Worm (Caenorhabditis elegans) whole organism, L2 larva: ENCODE results near the gene vit-4.
A peak's percentile ranks its signal among the peaks of the same experiment; 100 is the strongest.

Source experiments
- C34F6.9 ChIP-seq: fragments of 150-350 bp; optimal IDR thresholded peaks from 2 replicates; lab custom pipeline; 2014; ENCODE audit warnings: missing biosample characterization, missing genetic modification characterization
- F13H6.1 ChIP-seq: sonication (generic microtip); optimal IDR thresholded peaks from 2 replicates; lab custom pipeline; 2016; ENCODE audit warnings: missing genetic modification characterization, missing compliant biosample characterization
- R02D3.7 ChIP-seq: fragments of 150-350 bp; optimal IDR thresholded peaks from 2 replicates; lab custom pipeline; 2014; ENCODE audit warnings: missing biosample characterization, missing genetic modification characterization
- Y55F3AM.14 ChIP-seq: fragments of 200-800 bp; sonication (Bioruptor generic); optimal IDR thresholded peaks from 2 replicates; lab custom pipeline; 2018; ENCODE audit warnings: mild to moderate bottlenecking, missing genetic modification characterization, missing compliant biosample characterization
- ZK546.5 ChIP-seq: sonication (generic microtip); optimal IDR thresholded peaks from 2 replicates; lab custom pipeline; 2017; ENCODE audit warnings: missing biosample characterization, missing genetic modification characterization
- alr-1 ChIP-seq: fragments of 150-350 bp; optimal IDR thresholded peaks from 2 replicates; lab custom pipeline; 2014; ENCODE audit warnings: missing biosample characterization, missing genetic modification characterization
- aly-2 ChIP-seq: fragments of 150-350 bp; optimal IDR thresholded peaks from 2 replicates; lab custom pipeline; 2014; ENCODE audit warnings: missing biosample characterization, missing genetic modification characterization
- ama-1 ChIP-seq: fragments of 150-350 bp; optimal IDR thresholded peaks from 2 replicates; lab custom pipeline; 2018; ENCODE audit warnings: inconsistent platforms
- blmp-1 ChIP-seq: sonication (generic microtip); optimal IDR thresholded peaks from 2 replicates; lab custom pipeline; 2017; ENCODE audit warnings: missing genetic modification characterization, mild to moderate bottlenecking, missing compliant biosample characterization, antibody characterized with exemption, moderate library complexity; ENCODE audit not compliant: insufficient read depth
- ceh-16 ChIP-seq: fragments of 150-350 bp; optimal IDR thresholded peaks from 2 replicates; lab custom pipeline; 2014; ENCODE audit warnings: missing biosample characterization, missing genetic modification characterization
- ceh-82 ChIP-seq: fragments of 150-350 bp; optimal IDR thresholded peaks from 2 replicates; lab custom pipeline; 2014; ENCODE audit warnings: missing biosample characterization, missing genetic modification characterization
- crh-2 ChIP-seq: sonication (generic microtip); optimal IDR thresholded peaks from 2 replicates; lab custom pipeline; 2017; ENCODE audit warnings: missing biosample characterization, missing genetic modification characterization
- dmd-4 ChIP-seq: sonication (generic microtip); optimal IDR thresholded peaks from 2 replicates; lab custom pipeline; 2017; ENCODE audit warnings: missing biosample characterization, missing genetic modification characterization
- elt-1 ChIP-seq: fragments of 150-350 bp; optimal IDR thresholded peaks from 2 replicates; lab custom pipeline; 2014; ENCODE audit warnings: missing biosample characterization, missing genetic modification characterization
- elt-3 ChIP-seq: sonication (generic microtip); optimal IDR thresholded peaks from 2 replicates; lab custom pipeline; 2017; ENCODE audit warnings: missing biosample characterization, missing genetic modification characterization
- fos-1 ChIP-seq: fragments of 150-350 bp; optimal IDR thresholded peaks from 2 replicates; lab custom pipeline; 2014; ENCODE audit warnings: missing biosample characterization, missing genetic modification characterization
- gmeb-1 ChIP-seq: fragments of 150-350 bp; optimal IDR thresholded peaks from 2 replicates; lab custom pipeline; 2014; ENCODE audit warnings: missing biosample characterization, missing genetic modification characterization
- lin-11 ChIP-seq: fragments of 150-350 bp; sonication (generic microtip); optimal IDR thresholded peaks from 2 replicates; lab custom pipeline; 2014; ENCODE audit warnings: missing biosample characterization, missing genetic modification characterization, inconsistent platforms, mixed read lengths
- lin-13 ChIP-seq: fragments of 150-350 bp; optimal IDR thresholded peaks from 2 replicates; lab custom pipeline; 2014; ENCODE audit warnings: missing biosample characterization, missing genetic modification reagents, missing genetic modification characterization
- lin-39 ChIP-seq: fragments of 150-350 bp; optimal IDR thresholded peaks from 2 replicates; lab custom pipeline; 2014; ENCODE audit warnings: missing biosample characterization, missing genetic modification reagents, missing genetic modification characterization
- lsy-2 ChIP-seq, 2 experiments: fragments of 150-350 bp in 1 of 2; sonication (generic microtip) in 1 of 2; optimal IDR thresholded peaks; 2 replicates each; lab custom pipeline; 2014 to 2017; ENCODE audit warnings: missing biosample characterization in 2 of 2, missing genetic modification characterization in 2 of 2
- mab-5 ChIP-seq: fragments of 150-350 bp; optimal IDR thresholded peaks from 2 replicates; lab custom pipeline; 2014; ENCODE audit warnings: missing biosample characterization, missing genetic modification characterization
- mbf-1 ChIP-seq: sonication (generic microtip); optimal IDR thresholded peaks from 2 replicates; lab custom pipeline; 2017; ENCODE audit warnings: missing biosample characterization, missing genetic modification characterization
- mdl-1 ChIP-seq, 2 experiments: fragments of 150-350 bp in 1 of 2; sonication (generic microtip) in 1 of 2; optimal IDR thresholded peaks; 2 replicates each; lab custom pipeline; 2017; ENCODE audit warnings: missing biosample characterization in 2 of 2, missing genetic modification characterization in 2 of 2
- nhr-10 ChIP-seq: sonication (generic microtip); optimal IDR thresholded peaks from 2 replicates; lab custom pipeline; 2017; ENCODE audit warnings: missing biosample characterization, missing genetic modification characterization
- nhr-11 ChIP-seq: fragments of 150-350 bp; optimal IDR thresholded peaks from 2 replicates; lab custom pipeline; 2014; ENCODE audit warnings: missing biosample characterization, missing genetic modification characterization
- nhr-12 ChIP-seq: fragments of 150-350 bp; optimal IDR thresholded peaks from 2 replicates; lab custom pipeline; 2014; ENCODE audit warnings: missing biosample characterization, missing genetic modification characterization
- nhr-129 ChIP-seq: fragments of 150-350 bp; optimal IDR thresholded peaks from 2 replicates; lab custom pipeline; 2014; ENCODE audit warnings: missing biosample characterization, missing genetic modification characterization
- nhr-21 ChIP-seq: fragments of 150-350 bp; optimal IDR thresholded peaks from 2 replicates; lab custom pipeline; 2014; ENCODE audit warnings: missing biosample characterization, missing genetic modification characterization
- nhr-23 ChIP-seq: fragments of 150-350 bp; optimal IDR thresholded peaks from 2 replicates; lab custom pipeline; 2014; ENCODE audit warnings: missing biosample characterization, missing genetic modification reagents, missing genetic modification characterization
- nhr-237 ChIP-seq: fragments of 150-350 bp; optimal IDR thresholded peaks from 2 replicates; lab custom pipeline; 2014; ENCODE audit warnings: missing biosample characterization, missing genetic modification characterization
- nhr-25 ChIP-seq: fragments of 150-350 bp; sonication (generic microtip); optimal IDR thresholded peaks from 3 replicates; lab custom pipeline; 2014; ENCODE audit warnings: missing biosample characterization, missing genetic modification characterization
- nhr-6 ChIP-seq: fragments of 150-350 bp; optimal IDR thresholded peaks from 2 replicates; lab custom pipeline; 2014; ENCODE audit warnings: missing biosample characterization, missing genetic modification characterization
- nhr-77 ChIP-seq: fragments of 150-350 bp; optimal IDR thresholded peaks from 2 replicates; lab custom pipeline; 2014; ENCODE audit warnings: missing biosample characterization, missing genetic modification characterization
- peb-1 ChIP-seq: fragments of 150-350 bp; optimal IDR thresholded peaks from 2 replicates; lab custom pipeline; 2014; ENCODE audit warnings: missing biosample characterization, missing genetic modification characterization
- skn-1 ChIP-seq: sonication (generic microtip); optimal IDR thresholded peaks from 2 replicates; lab custom pipeline; 2017; ENCODE audit warnings: missing biosample characterization, missing genetic modification characterization
- sma-3 ChIP-seq: sonication (generic microtip); optimal IDR thresholded peaks from 2 replicates; lab custom pipeline; 2016; ENCODE audit warnings: missing genetic modification reagents, missing genetic modification characterization, missing compliant biosample characterization
- sma-9 ChIP-seq, 2 experiments: fragments of 150-350 bp in 1 of 2; sonication (generic microtip) in 1 of 2; optimal IDR thresholded peaks; 2 replicates each; lab custom pipeline; 2014 to 2016; ENCODE audit warnings: missing genetic modification characterization in 2 of 2, mild to moderate bottlenecking in 1 of 2, missing biosample characterization in 1 of 2, missing compliant biosample characterization in 1 of 2, missing genetic modification reagents in 1 of 2, moderate library complexity in 1 of 2
- snpc-4 ChIP-seq: fragments of 150-350 bp; optimal IDR thresholded peaks from 2 replicates; lab custom pipeline; 2014; ENCODE audit warnings: missing biosample characterization, missing genetic modification characterization
- unc-39 ChIP-seq: fragments of 150-350 bp; optimal IDR thresholded peaks from 2 replicates; lab custom pipeline; 2014; ENCODE audit warnings: missing biosample characterization, missing genetic modification characterization
- unc-62 ChIP-seq: fragments of 150-350 bp; optimal IDR thresholded peaks from 2 replicates; lab custom pipeline; 2014; ENCODE audit warnings: missing biosample characterization, missing genetic modification reagents, missing genetic modification characterization
- zag-1 ChIP-seq: fragments of 150-350 bp; optimal IDR thresholded peaks from 2 replicates; lab custom pipeline; 2014; ENCODE audit warnings: missing biosample characterization, missing genetic modification characterization
- ztf-1 ChIP-seq: fragments of 200-800 bp; sonication (Bioruptor generic); conservative IDR thresholded peaks from 2 replicates; pipeline ENCODE4 v1.3.6; 2022; ENCODE audit warnings: missing genetic modification characterization, missing compliant biosample characterization
- ztf-4 ChIP-seq: fragments of 150-350 bp; optimal IDR thresholded peaks from 2 replicates; lab custom pipeline; 2014; ENCODE audit warnings: missing biosample characterization, missing genetic modification characterization

vit-4 gene

DNA sequence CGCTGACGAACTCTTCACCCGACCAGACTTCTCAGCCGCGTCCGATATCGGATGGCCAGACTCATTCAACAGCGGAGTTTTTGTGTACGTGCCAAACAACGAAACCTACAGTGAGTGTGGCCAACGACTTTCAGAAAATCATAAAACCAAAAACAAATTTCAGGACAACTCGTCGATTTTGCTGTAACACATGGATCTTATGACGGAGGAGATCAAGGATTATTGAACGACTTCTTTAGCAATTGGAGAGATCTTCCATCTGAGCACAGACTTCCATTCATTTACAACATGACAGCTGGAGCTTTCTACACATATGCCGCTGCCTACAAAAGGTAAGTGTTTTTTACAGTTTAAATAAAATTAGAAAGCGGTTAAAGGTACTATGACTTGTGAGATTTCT is 25.7 kb downstream of the vit-4 start:
- TF ChIP-seq crh-2: no peak
- TF ChIP-seq nhr-12: no peak
- no peak for TF ChIP-seq Y55F3AM.14 (GFP tag; lab: Kevin White, UChicago)
- TF ChIP-seq nhr-6 (tag; lab: Kevin White, UChicago): no peak
- no peak for TF ChIP-seq lin-11 (tag; lab: Kevin White, UChicago)
- no peak for TF ChIP-seq elt-1 (tag; lab: Kevin White, UChicago)
- no peak for TF ChIP-seq lsy-2 (tag; optimal IDR thresholded peaks at IDR 0.05; lab: Kevin White, UChicago)
- TF ChIP-seq elt-3 (tag; lab: Kevin White, UChicago): no peak

DNA sequence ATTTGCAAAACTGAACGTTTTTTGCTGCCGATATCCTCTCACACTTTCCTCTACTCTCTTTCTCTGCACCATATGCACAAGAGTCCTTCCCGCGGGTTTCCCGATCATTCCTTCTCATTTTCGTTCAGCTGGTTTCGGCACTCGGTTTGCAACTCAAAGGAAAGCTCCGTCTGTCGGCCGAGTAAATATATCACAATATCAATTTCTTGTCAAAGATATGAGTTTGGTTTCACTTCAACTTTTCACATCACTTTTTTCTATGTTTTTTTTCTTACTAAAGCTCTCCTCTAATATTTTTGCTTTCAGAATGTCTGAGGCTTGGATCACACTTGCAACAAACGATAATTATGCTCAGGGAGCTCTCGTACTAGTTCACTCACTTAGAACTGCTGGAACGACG is 26.4 kb downstream of the vit-4 start, which contains the start of gene gyg-1:
Gene gyg-1 (plus strand): TSS at position 301 of the 400 bp plus-strand sequence.
- TF ChIP-seq nhr-23 (no peak), nhr-129 (tag; lab: Kevin White, UChicago) (peak; percentile 11)

ce11 chrX:3536302-3537251 is 27.2 kb downstream of the vit-4 start:
- TF ChIP-seq mab-5 (no peak), lin-39 (no peak), lsy-2 (tag; optimal IDR thresholded peaks at IDR 0.05; lab: Kevin White, UChicago) (peak in 1 of 2 experiments; percentile 3), aly-2 (no peak), ZK546.5 (no peak), skn-1 (no peak), nhr-25 (tag; lab: Kevin White, UChicago) (no peak), Y55F3AM.14 (GFP tag; lab: Kevin White, UChicago) (no peak), gmeb-1 (tag; lab: Kevin White, UChicago) (no peak), ztf-1 (GFP tag; lab: Robert Waterston, UW) (no peak), nhr-77 (no peak), lin-13 (GFP tag; lab: Kevin White, UChicago) (no peak), nhr-21 (tag; lab: Kevin White, UChicago) (no peak), nhr-6 (tag; lab: Kevin White, UChicago) (no peak), elt-3 (tag; lab: Kevin White, UChicago) (no peak), ceh-82 (tag; lab: Kevin White, UChicago) (no peak), sma-3 (GFP tag; lab: Kevin White, UChicago) (no peak), nhr-11 (tag; lab: Kevin White, UChicago) (no peak), fos-1 (tag; lab: Kevin White, UChicago) (no peak), blmp-1 (tag; lab: Kevin White, UChicago) (no peak), nhr-129 (tag; lab: Kevin White, UChicago) (peak; percentile 70), unc-39 (tag; lab: Kevin White, UChicago) (no peak), R02D3.7 (tag; lab: Kevin White, UChicago) (no peak), ceh-16 (tag; lab: Kevin White, UChicago) (no peak), nhr-23 (no peak), zag-1 (no peak), nhr-12 (no peak), C34F6.9 (tag; lab: Kevin White, UChicago) (peak; percentile 17), nhr-237 (tag; lab: Kevin White, UChicago) (no peak), F13H6.1 (tag; lab: Kevin White, UChicago) (peak; percentile 65), peb-1 (tag; lab: Kevin White, UChicago) (no peak), crh-2 (no peak), ztf-4 (tag; lab: Kevin White, UChicago) (no peak), mdl-1 (tag; optimal IDR thresholded peaks at IDR 0.05; lab: Kevin White, UChicago) (no peak), sma-9 (GFP tag; optimal IDR thresholded peaks at IDR 0.05; lab: Kevin White, UChicago) (peak; percentile 51), sma-9 (tag; optimal IDR thresholded peaks at IDR 0.05; lab: Kevin White, UChicago) (no peak), alr-1 (tag; lab: Kevin White, UChicago) (no peak), nhr-10 (tag; lab: Kevin White, UChicago) (no peak), snpc-4 (tag; lab: Kevin White, UChicago) (no peak), ama-1 (peak; percentile 27), mbf-1 (tag; lab: Kevin White, UChicago) (no peak), dmd-4 (no peak), unc-62 (GFP tag; lab: Kevin White, UChicago) (no peak)
